Fruit fly (Drosophila melanogaster) whole organism, larva: Measurements from ENCODE around the gene CG42869.

Experiments
- noc ChIP-seq: fragments of 200-800 bp; sonication (Bioruptor generic); optimal IDR thresholded peaks from 3 replicates; lab custom pipeline; 2019; ENCODE audit warnings: missing biosample characterization, mild to moderate bottlenecking, missing genetic modification characterization, moderate library complexity

CG42869 gene

dm6 chr3R:21736749-21737148 is at the start of gene CG42869:
Gene CG42869, minus strand, starts transcription at chr3R:21736849.
- no peak for TF ChIP-seq noc (tag; lab: Kevin White, UChicago)

dm6 chr3R:21782295-21782922 is 45.8 kb upstream of the CG42869 start, which contains the start of gene tsl:
Gene tsl, minus strand, starts transcription at chr3R:21782536.
- no peak for TF ChIP-seq noc (tag; lab: Kevin White, UChicago)

- peak; percentile 68 for TF ChIP-seq noc (tag; lab: Kevin White, UChicago)
Measured at dm6 chr3R:21781448-21781847, 44.8 kb upstream of the CG42869 start.

dm6 chr3R:21780086-21780485 is 43.4 kb upstream of the CG42869 start:
- TF ChIP-seq noc (tag; lab: Kevin White, UChicago) = no peak

dm6 chr3R:21777660-21778059 is 41.0 kb upstream of the CG42869 start, which contains the start of gene Polr1H:
Gene Polr1H, minus strand, starts transcription at chr3R:21777847.
- TF ChIP-seq noc (tag; lab: Kevin White, UChicago) = no peak

dm6 chr3R:21775766-21776165 is 39.1 kb upstream of the CG42869 start, which contains the start of the genes GABA-B-R2 and CG6800:
Gene GABA-B-R2, minus strand, starts transcription at chr3R:21775840.
Gene CG6800, plus strand, starts transcription at chr3R:21776138.
- no peak for TF ChIP-seq noc (tag; lab: Kevin White, UChicago)

- no peak for TF ChIP-seq noc (tag; lab: Kevin White, UChicago)
Measured at dm6 chr3R:21769218-21769617, 32.6 kb upstream of the CG42869 start, which contains the start of gene Burs. Gene Burs, plus strand, starts transcription at chr3R:21769518.

- TF ChIP-seq noc (tag; lab: Kevin White, UChicago) = peak; percentile 45
Measured at dm6 chr3R:21758145-21758856, 21.7 kb upstream of the CG42869 start, which contains the start of gene CG42335. Gene CG42335, plus strand, starts transcription at chr3R:21758764.

- peak; percentile 20 for TF ChIP-seq noc (tag; lab: Kevin White, UChicago)
Measured at dm6 chr3R:21757550-21757949, 20.9 kb upstream of the CG42869 start.

dm6 chr3R:21753974-21754373 is 17.3 kb upstream of the CG42869 start, which contains the start of gene CG31198:
Gene CG31198, plus strand, starts transcription at chr3R:21754324.
- peak; percentile 37 for TF ChIP-seq noc (tag; lab: Kevin White, UChicago)

- peak; percentile 86 for TF ChIP-seq noc (tag; lab: Kevin White, UChicago)
Measured at dm6 chr3R:21753099-21753498, 16.4 kb upstream of the CG42869 start.

dm6 chr3R:21748954-21749920 is 12.6 kb upstream of the CG42869 start, which contains the start of gene CG31233:
Gene CG31233, plus strand, starts transcription at chr3R:21749853.
- TF ChIP-seq noc (tag; lab: Kevin White, UChicago) = peak; percentile 54

dm6 chr3R:21745887-21746286 is 9.2 kb upstream of the CG42869 start:
- TF ChIP-seq noc (tag; lab: Kevin White, UChicago) = no peak

dm6 chr3R:21744988-21745387 is 8.3 kb upstream of the CG42869 start, which contains the start of gene CG31343:
Gene CG31343, plus strand, starts transcription at chr3R:21745266.
- no peak for TF ChIP-seq noc (tag; lab: Kevin White, UChicago)

- peak; percentile 37 for TF ChIP-seq noc (tag; lab: Kevin White, UChicago)
Measured at dm6 chr3R:21740766-21741350, 4.2 kb upstream of the CG42869 start.
